Worm (Caenorhabditis elegans): ENCODE measurements around the gene cyp-33D3.

The cyp-33D3 gene

ce11 chrV:18838799-18839354 lies 1.9 kb upstream of the cyp-33D3 start, which contains the start of gene nhr-65:
nhr-65 (plus strand) TSS chrV:18839304.
- TF ChIP-seq daf-16 (GFP tag; optimal IDR thresholded peaks at IDR 0.05) (no peak), daf-16 (tag; optimal IDR thresholded peaks at IDR 0.05) (peak; percentile 71), dmd-6 (GFP tag; IDR thresholded peaks at IDR 0.05) (peak; percentile 64), aha-1 (tag) (no peak), hlh-11 (tag; optimal IDR thresholded peaks at IDR 0.05) (peak; percentile 47), hif-1 (tag; optimal IDR thresholded peaks at IDR 0.05) (peak in 1 of 2 experiments; percentile 4), php-3 (GFP tag; IDR thresholded peaks at IDR 0.05) (no peak), nhr-76 (tag; optimal IDR thresholded peaks at IDR 0.05) (no peak), dve-1 (tag; optimal IDR thresholded peaks at IDR 0.05; ENCODE audit: insufficient read depth) (peak; percentile 64), Y5F2A.4 (GFP tag; optimal IDR thresholded peaks at IDR 0.05) (no peak), mep-1 (tag; optimal IDR thresholded peaks at IDR 0.05) (peak; percentile 40), hmg-1.1 (GFP tag; IDR thresholded peaks at IDR 0.05) (peak; percentile 22; the same call in 1 of the 2 replicates), nhr-28 (tag; optimal IDR thresholded peaks at IDR 0.05) (peak; percentile 48), mes-2 (tag; optimal IDR thresholded peaks at IDR 0.05; ENCODE audit: poor library complexity, severe bottlenecking) (peak; percentile 52), spr-1 (tag; optimal IDR thresholded peaks at IDR 0.05) (no peak), Y48G9A.11 (GFP tag; IDR thresholded peaks at IDR 0.05) (no peak)

ce11 chrV:18827374-18827773 lies 9.7 kb downstream of the cyp-33D3 start:
- no peak for TF ChIP-seq mep-1 (tag; optimal IDR thresholded peaks at IDR 0.05)
- no peak for TF ChIP-seq ztf-7 (tag; optimal IDR thresholded peaks at IDR 0.05)
- no peak for TF ChIP-seq nhr-41 (GFP tag; IDR thresholded peaks at IDR 0.05)
- TF ChIP-seq lin-39 (tag; optimal IDR thresholded peaks at IDR 0.05): no peak
- no peak for TF ChIP-seq daf-16 (GFP tag; optimal IDR thresholded peaks at IDR 0.05)
- TF ChIP-seq daf-16 (tag; optimal IDR thresholded peaks at IDR 0.05): no peak
- TF ChIP-seq set-16 (GFP tag; IDR thresholded peaks at IDR 0.05): no peak
- TF ChIP-seq sdz-12 (GFP tag; optimal IDR thresholded peaks at IDR 0.05): no peak
- TF ChIP-seq dmd-6 (GFP tag; IDR thresholded peaks at IDR 0.05): no peak
- no peak for TF ChIP-seq dpl-1 (GFP tag; optimal IDR thresholded peaks at IDR 0.05)

ce11 chrV:18826445-18826844 lies 10.6 kb downstream of the cyp-33D3 start:
- no peak for TF ChIP-seq nhr-6 (tag; optimal IDR thresholded peaks at IDR 0.05)
- TF ChIP-seq ceh-44 (GFP tag; IDR thresholded peaks at IDR 0.05): no peak
- TF ChIP-seq lsy-2 (tag; optimal IDR thresholded peaks at IDR 0.05): peak in 1 of 2 experiments; percentile 34
- TF ChIP-seq D1046.2 (GFP tag; IDR thresholded peaks at IDR 0.05): no peak
- TF ChIP-seq php-3 (GFP tag; IDR thresholded peaks at IDR 0.05): peak; percentile 62
- no peak for TF ChIP-seq dpl-1 (GFP tag; optimal IDR thresholded peaks at IDR 0.05)
- TF ChIP-seq hlh-11 (tag; optimal IDR thresholded peaks at IDR 0.05): peak; percentile 75
- no peak for TF ChIP-seq egl-43 (GFP tag; IDR thresholded peaks at IDR 0.05)
- TF ChIP-seq unc-62 (GFP tag; optimal IDR thresholded peaks at IDR 0.05 in 1 of 2): peak in 1 of 2 experiments; percentile 43
- no peak for TF ChIP-seq unc-62 (tag; optimal IDR thresholded peaks at IDR 0.05)
- TF ChIP-seq mxl-3 (GFP tag; optimal IDR thresholded peaks at IDR 0.05): no peak
- peak; percentile 42 for TF ChIP-seq dmd-6 (GFP tag; IDR thresholded peaks at IDR 0.05)
- no peak for TF ChIP-seq Y48G9A.11 (GFP tag; IDR thresholded peaks at IDR 0.05)
- TF ChIP-seq hlh-30 (tag; optimal IDR thresholded peaks at IDR 0.05; ENCODE audit: insufficient read depth): peak; percentile 44
- no peak for TF ChIP-seq snpc-4 (tag; optimal IDR thresholded peaks at IDR 0.05)
- TF ChIP-seq snpc-1.2 (GFP tag; IDR thresholded peaks at IDR 0.05): no peak
- TF ChIP-seq aly-2 (tag; optimal IDR thresholded peaks at IDR 0.05): no peak
- TF ChIP-seq nhr-102 (tag; optimal IDR thresholded peaks at IDR 0.05): peak; percentile 38
- no peak for TF ChIP-seq fos-1 (tag; optimal IDR thresholded peaks at IDR 0.05)
- TF ChIP-seq nhr-28 (tag; optimal IDR thresholded peaks at IDR 0.05): peak; percentile 30
- peak in 1 of 2 experiments; percentile 29 for TF ChIP-seq daf-16 (GFP tag; optimal IDR thresholded peaks at IDR 0.05)
- peak; percentile 89 for TF ChIP-seq daf-16 (tag; optimal IDR thresholded peaks at IDR 0.05)
- no peak for TF ChIP-seq lin-29 (GFP tag; IDR thresholded peaks at IDR 0.05)
- TF ChIP-seq Y75B8A.6 (GFP tag; IDR thresholded peaks at IDR 0.05): no peak
- no peak for TF ChIP-seq ama-1 (optimal IDR thresholded peaks at IDR 0.05)
- no peak for TF ChIP-seq aha-1 (tag)
- no peak for TF ChIP-seq egl-27 (tag; optimal IDR thresholded peaks at IDR 0.05)
- peak; percentile 68 for TF ChIP-seq dve-1 (tag; optimal IDR thresholded peaks at IDR 0.05; ENCODE audit: insufficient read depth)
- TF ChIP-seq lin-38 (GFP tag; IDR thresholded peaks at IDR 0.05): no peak
- TF ChIP-seq ceh-20 (GFP tag; IDR thresholded peaks at IDR 0.05): no peak
- 0 out of 2 replicates have a peak, but pooled peaks have one; percentile 22 for TF ChIP-seq lin-1 (GFP tag; IDR thresholded peaks at IDR 0.05)
- TF ChIP-seq R02D3.7 (tag; optimal IDR thresholded peaks at IDR 0.05): no peak
- no peak for TF ChIP-seq F49E8.2 (tag; optimal IDR thresholded peaks at IDR 0.05; ENCODE audit: borderline replicate concordance)
- no peak for TF ChIP-seq daf-12 (tag; optimal IDR thresholded peaks at IDR 0.05)
